Fruit fly (Drosophila melanogaster) whole organism, prepupa: ENCODE data around the gene CG45011.

Experiments
- CG11294 ChIP-seq: fragments of 200-800 bp; sonication (Bioruptor generic); IDR thresholded peaks from 2 replicates; pipeline ENCODE4 v1.3.6; 2022; ENCODE audit warnings: missing biosample characterization, missing genetic modification characterization
- CG6163 ChIP-seq: fragments of 200-800 bp; sonication (Bioruptor generic); IDR thresholded peaks from 3 replicates; pipeline ENCODE4 v1.3.6; 2022; ENCODE audit warnings: missing biosample characterization, missing genetic modification characterization
- Hr39 ChIP-seq: fragments of 200-800 bp; sonication (Bioruptor generic); optimal IDR thresholded peaks from 2 replicates; lab custom pipeline; 2016; ENCODE audit warnings: missing biosample characterization, missing genetic modification characterization
- Lpt ChIP-seq: fragments of 200-800 bp; sonication (Bioruptor generic); optimal IDR thresholded peaks from 3 replicates; lab custom pipeline; 2016; ENCODE audit warnings: missing biosample characterization, missing genetic modification characterization
- OdsH ChIP-seq: fragments of 200-800 bp; sonication (Bioruptor generic); optimal IDR thresholded peaks from 3 replicates; lab custom pipeline; 2016; ENCODE audit warnings: missing biosample characterization, missing genetic modification characterization
- achi ChIP-seq: fragments of 200-800 bp; sonication (Bioruptor generic); optimal IDR thresholded peaks from 3 replicates; lab custom pipeline; 2016; ENCODE audit warnings: missing biosample characterization, missing genetic modification characterization
- esn ChIP-seq: fragments of 200-800 bp; sonication (Bioruptor generic); optimal IDR thresholded peaks from 2 replicates; lab custom pipeline; 2016; ENCODE audit warnings: missing biosample characterization, mild to moderate bottlenecking, missing genetic modification characterization, moderate library complexity
- ss ChIP-seq, 2 experiments: fragments of 200-800 bp; sonication (Bioruptor generic); optimal IDR thresholded peaks; 2 replicates in 1 of 2; 3 replicates in 1 of 2; lab custom pipeline; 2017 to 2018; ENCODE audit warnings: mild to moderate bottlenecking in 2 of 2, missing biosample characterization in 2 of 2, missing genetic modification characterization in 2 of 2, moderate library complexity in 1 of 2

- TF ChIP-seq CG6163, result peak; percentile 58; the same call in 2 of the 3 replicates
- peak; percentile 66 to 82 for TF ChIP-seq ss (GFP tag; optimal IDR thresholded peaks at IDR 0.05; lab: Kevin White, UChicago)
- TF ChIP-seq esn, result peak; percentile 31
- peak; percentile 15 for TF ChIP-seq OdsH (GFP tag; lab: Kevin White, UChicago)
- TF ChIP-seq CG11294 (GFP tag; lab: Robert Waterston, UW), result no peak
- peak; percentile 47 for TF ChIP-seq Lpt (GFP tag; lab: Kevin White, UChicago)
- no peak for TF ChIP-seq achi (GFP tag; lab: Kevin White, UChicago)
- TF ChIP-seq Hr39 (GFP tag; lab: Kevin White, UChicago), result no peak
Measured at dm6 chr2L:11808702-11809583, 24.9 kb upstream of the CG45011 start, which contains the start of gene crol.
